Fruit fly (Drosophila melanogaster) whole organism, embryonic: ENCODE measurements around the gene Cisd2.

Experiments
- Atf6 ChIP-seq: fragments of 200-800 bp; sonication (Bioruptor generic); IDR thresholded peaks from 2 replicates; pipeline ENCODE4 v1.3.6; 2022; ENCODE audit warnings: missing biosample characterization, missing genetic modification characterization
- CG3163 ChIP-seq: fragments of 200-800 bp; sonication (Bioruptor generic); optimal IDR thresholded peaks from 3 replicates; lab custom pipeline; 2016; ENCODE audit warnings: missing biosample characterization, missing genetic modification characterization
- CG7963 ChIP-seq: fragments of 200-800 bp; sonication (Bioruptor generic); IDR thresholded peaks from 3 replicates; pipeline ENCODE4 v1.3.6; 2022; ENCODE audit warnings: missing biosample characterization, missing genetic modification characterization; ENCODE audit not compliant: partially characterized antibody
- MESR4 ChIP-seq: fragments of 200-800 bp; sonication (Bioruptor generic); optimal IDR thresholded peaks from 2 replicates; lab custom pipeline; 2018; ENCODE audit warnings: missing biosample characterization, mild to moderate bottlenecking, missing genetic modification characterization, moderate library complexity
- Poxn ChIP-seq: fragments of 200-800 bp; sonication (Bioruptor generic); IDR thresholded peaks from 2 replicates; pipeline ENCODE4 v1.3.6; 2022; ENCODE audit warnings: missing biosample characterization, missing genetic modification characterization
- Rx ChIP-seq: fragments of 200-800 bp; sonication (Bioruptor generic); IDR thresholded peaks from 2 replicates; pipeline ENCODE4 v1.3.6; 2022; ENCODE audit warnings: missing biosample characterization, missing genetic modification characterization
- bab2 ChIP-seq: fragments of 200-800 bp; sonication (Bioruptor generic); optimal IDR thresholded peaks from 2 replicates; lab custom pipeline; 2016; ENCODE audit warnings: missing biosample characterization, missing genetic modification characterization
- corto ChIP-seq: fragments of 200-800 bp; sonication (Bioruptor generic); optimal IDR thresholded peaks from 2 replicates; lab custom pipeline; 2016; ENCODE audit warnings: missing biosample characterization, mild to moderate bottlenecking, missing genetic modification characterization, moderate library complexity
- fru ChIP-seq: fragments of >200 bp; optimal IDR thresholded peaks from 2 replicates; lab custom pipeline; 2017
- gcm ChIP-seq: fragments of 200-800 bp; sonication (Bioruptor generic); optimal IDR thresholded peaks from 2 replicates; lab custom pipeline; 2019; ENCODE audit warnings: missing biosample characterization, mild to moderate bottlenecking, missing genetic modification characterization, moderate library complexity
- maf-S ChIP-seq: fragments of 200-800 bp; sonication (Bioruptor generic); optimal IDR thresholded peaks from 2 replicates; lab custom pipeline; 2016; ENCODE audit warnings: missing biosample characterization, missing genetic modification characterization

- TF ChIP-seq CG3163 (GFP tag; lab: Kevin White, UChicago) (no peak), gcm (no peak), maf-S (GFP tag; lab: Kevin White, UChicago) (no peak), corto (no peak), CG7963 (GFP tag; lab: Robert Waterston, UW) (no peak), Atf6 (GFP tag; lab: Robert Waterston, UW) (no peak), Poxn (GFP tag; lab: Robert Waterston, UW) (no peak), bab2 (GFP tag; lab: Kevin White, UChicago) (no peak), Rx (GFP tag; lab: Robert Waterston, UW) (no peak), MESR4 (GFP tag; lab: Kevin White, UChicago) (no peak), fru (no peak)
These were observed 39.3 kb upstream of the Cisd2 start for dm6 chr3R:29262481-29262880.
